Worm (Caenorhabditis elegans) whole organism, L2 larva: ENCODE measurements around the gene trx-1.

Experiments used
- C34F6.9 ChIP-seq: fragments of 150-350 bp; optimal IDR thresholded peaks from 2 replicates; lab custom pipeline; 2014; ENCODE audit warnings: missing biosample characterization, missing genetic modification characterization
- F13H6.1 ChIP-seq: sonication (generic microtip); optimal IDR thresholded peaks from 2 replicates; lab custom pipeline; 2016; ENCODE audit warnings: missing genetic modification characterization, missing compliant biosample characterization
- ZK546.5 ChIP-seq: sonication (generic microtip); optimal IDR thresholded peaks from 2 replicates; lab custom pipeline; 2017; ENCODE audit warnings: missing biosample characterization, missing genetic modification characterization
- ama-1 ChIP-seq: fragments of 150-350 bp; optimal IDR thresholded peaks from 2 replicates; lab custom pipeline; 2018; ENCODE audit warnings: inconsistent platforms
- ceh-16 ChIP-seq: fragments of 150-350 bp; optimal IDR thresholded peaks from 2 replicates; lab custom pipeline; 2014; ENCODE audit warnings: missing biosample characterization, missing genetic modification characterization
- ceh-82 ChIP-seq: fragments of 150-350 bp; optimal IDR thresholded peaks from 2 replicates; lab custom pipeline; 2014; ENCODE audit warnings: missing biosample characterization, missing genetic modification characterization
- crh-2 ChIP-seq: sonication (generic microtip); optimal IDR thresholded peaks from 2 replicates; lab custom pipeline; 2017; ENCODE audit warnings: missing biosample characterization, missing genetic modification characterization
- egl-27 ChIP-seq: sonication (generic microtip); optimal IDR thresholded peaks from 3 replicates; lab custom pipeline; 2017; ENCODE audit warnings: missing biosample characterization, missing genetic modification reagents, missing genetic modification characterization
- elt-1 ChIP-seq: fragments of 150-350 bp; optimal IDR thresholded peaks from 2 replicates; lab custom pipeline; 2014; ENCODE audit warnings: missing biosample characterization, missing genetic modification characterization
- elt-3 ChIP-seq: sonication (generic microtip); optimal IDR thresholded peaks from 2 replicates; lab custom pipeline; 2017; ENCODE audit warnings: missing biosample characterization, missing genetic modification characterization
- fos-1 ChIP-seq: fragments of 150-350 bp; optimal IDR thresholded peaks from 2 replicates; lab custom pipeline; 2014; ENCODE audit warnings: missing biosample characterization, missing genetic modification characterization
- gmeb-1 ChIP-seq: fragments of 150-350 bp; optimal IDR thresholded peaks from 2 replicates; lab custom pipeline; 2014; ENCODE audit warnings: missing biosample characterization, missing genetic modification characterization
- lin-11 ChIP-seq: fragments of 150-350 bp; sonication (generic microtip); optimal IDR thresholded peaks from 2 replicates; lab custom pipeline; 2014; ENCODE audit warnings: missing biosample characterization, missing genetic modification characterization, inconsistent platforms, mixed read lengths
- lin-13 ChIP-seq: fragments of 150-350 bp; optimal IDR thresholded peaks from 2 replicates; lab custom pipeline; 2014; ENCODE audit warnings: missing biosample characterization, missing genetic modification reagents, missing genetic modification characterization
- mab-5 ChIP-seq: fragments of 150-350 bp; optimal IDR thresholded peaks from 2 replicates; lab custom pipeline; 2014; ENCODE audit warnings: missing biosample characterization, missing genetic modification characterization
- mbf-1 ChIP-seq: sonication (generic microtip); optimal IDR thresholded peaks from 2 replicates; lab custom pipeline; 2017; ENCODE audit warnings: missing biosample characterization, missing genetic modification characterization
- nhr-10 ChIP-seq: sonication (generic microtip); optimal IDR thresholded peaks from 2 replicates; lab custom pipeline; 2017; ENCODE audit warnings: missing biosample characterization, missing genetic modification characterization
- nhr-129 ChIP-seq: fragments of 150-350 bp; optimal IDR thresholded peaks from 2 replicates; lab custom pipeline; 2014; ENCODE audit warnings: missing biosample characterization, missing genetic modification characterization
- nhr-21 ChIP-seq: fragments of 150-350 bp; optimal IDR thresholded peaks from 2 replicates; lab custom pipeline; 2014; ENCODE audit warnings: missing biosample characterization, missing genetic modification characterization
- nhr-23 ChIP-seq: fragments of 150-350 bp; optimal IDR thresholded peaks from 2 replicates; lab custom pipeline; 2014; ENCODE audit warnings: missing biosample characterization, missing genetic modification reagents, missing genetic modification characterization
- nhr-237 ChIP-seq: fragments of 150-350 bp; optimal IDR thresholded peaks from 2 replicates; lab custom pipeline; 2014; ENCODE audit warnings: missing biosample characterization, missing genetic modification characterization
- nhr-25 ChIP-seq: fragments of 150-350 bp; sonication (generic microtip); optimal IDR thresholded peaks from 3 replicates; lab custom pipeline; 2014; ENCODE audit warnings: missing biosample characterization, missing genetic modification characterization
- nhr-77 ChIP-seq: fragments of 150-350 bp; optimal IDR thresholded peaks from 2 replicates; lab custom pipeline; 2014; ENCODE audit warnings: missing biosample characterization, missing genetic modification characterization
- peb-1 ChIP-seq: fragments of 150-350 bp; optimal IDR thresholded peaks from 2 replicates; lab custom pipeline; 2014; ENCODE audit warnings: missing biosample characterization, missing genetic modification characterization
- sem-4 ChIP-seq: fragments of 150-350 bp; optimal IDR thresholded peaks from 2 replicates; lab custom pipeline; 2014; ENCODE audit warnings: missing biosample characterization, missing genetic modification reagents, missing genetic modification characterization
- skn-1 ChIP-seq: sonication (generic microtip); optimal IDR thresholded peaks from 2 replicates; lab custom pipeline; 2017; ENCODE audit warnings: missing biosample characterization, missing genetic modification characterization
- sma-3 ChIP-seq: sonication (generic microtip); optimal IDR thresholded peaks from 2 replicates; lab custom pipeline; 2016; ENCODE audit warnings: missing genetic modification reagents, missing genetic modification characterization, missing compliant biosample characterization
- sma-9 ChIP-seq, 2 experiments: fragments of 150-350 bp in 1 of 2; sonication (generic microtip) in 1 of 2; optimal IDR thresholded peaks; 2 replicates each; lab custom pipeline; 2014 to 2016; ENCODE audit warnings: missing genetic modification characterization in 2 of 2, mild to moderate bottlenecking in 1 of 2, missing biosample characterization in 1 of 2, missing compliant biosample characterization in 1 of 2, missing genetic modification reagents in 1 of 2, moderate library complexity in 1 of 2
- unc-39 ChIP-seq: fragments of 150-350 bp; optimal IDR thresholded peaks from 2 replicates; lab custom pipeline; 2014; ENCODE audit warnings: missing biosample characterization, missing genetic modification characterization
- unc-62 ChIP-seq: fragments of 150-350 bp; optimal IDR thresholded peaks from 2 replicates; lab custom pipeline; 2014; ENCODE audit warnings: missing biosample characterization, missing genetic modification reagents, missing genetic modification characterization
- zag-1 ChIP-seq: fragments of 150-350 bp; optimal IDR thresholded peaks from 2 replicates; lab custom pipeline; 2014; ENCODE audit warnings: missing biosample characterization, missing genetic modification characterization
- ztf-1 ChIP-seq: fragments of 200-800 bp; sonication (Bioruptor generic); conservative IDR thresholded peaks from 2 replicates; pipeline ENCODE4 v1.3.6; 2022; ENCODE audit warnings: missing genetic modification characterization, missing compliant biosample characterization
- ztf-11 ChIP-seq: sonication (generic microtip); optimal IDR thresholded peaks from 2 replicates; lab custom pipeline; 2017; ENCODE audit warnings: missing biosample characterization, missing genetic modification characterization
- ztf-4 ChIP-seq: fragments of 150-350 bp; optimal IDR thresholded peaks from 2 replicates; lab custom pipeline; 2014; ENCODE audit warnings: missing biosample characterization, missing genetic modification characterization

The trx-1 gene

DNA sequence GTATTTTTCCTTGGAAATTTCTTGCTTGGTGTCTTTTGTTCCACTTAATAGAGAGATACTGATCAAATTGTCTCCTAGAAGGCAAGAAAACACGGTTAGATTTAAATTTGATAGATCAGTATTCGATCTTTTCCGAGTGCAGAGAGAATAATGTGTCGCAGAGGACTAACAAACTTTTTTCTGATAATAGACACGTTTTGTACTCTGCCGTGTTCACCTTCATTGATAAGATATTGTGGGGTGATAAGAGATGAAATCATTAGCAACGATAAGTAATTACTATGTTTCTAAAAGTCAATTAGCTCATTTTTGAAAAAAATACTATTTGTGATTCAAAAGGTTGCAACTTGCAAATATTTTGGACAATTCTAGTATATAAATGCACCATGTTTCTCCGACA, 23.3 kb upstream of the trx-1 start:
- peak; percentile 2 for TF ChIP-seq nhr-21
- TF ChIP-seq crh-2 = peak; percentile 50
- TF ChIP-seq unc-39 (tag; lab: Kevin White, UChicago) = no peak
- no peak for TF ChIP-seq lin-11 (tag; lab: Kevin White, UChicago)
- peak; percentile 2 for TF ChIP-seq sma-3 (GFP tag; lab: Kevin White, UChicago)
- no peak for TF ChIP-seq unc-62 (GFP tag; lab: Kevin White, UChicago)
- peak; percentile 82 for TF ChIP-seq fos-1
- no peak for TF ChIP-seq mbf-1 (tag; lab: Kevin White, UChicago)
- peak; percentile 29 for TF ChIP-seq egl-27
- peak; percentile 85 for TF ChIP-seq sma-9 (GFP tag; optimal IDR thresholded peaks at IDR 0.05; lab: Kevin White, UChicago)
- no peak for TF ChIP-seq sma-9 (tag; optimal IDR thresholded peaks at IDR 0.05; lab: Kevin White, UChicago)
- TF ChIP-seq ceh-16 (tag; lab: Kevin White, UChicago) = no peak
- TF ChIP-seq ztf-1 (GFP tag; lab: Robert Waterston, UW) = no peak
- TF ChIP-seq gmeb-1 = peak; percentile 12

DNA sequence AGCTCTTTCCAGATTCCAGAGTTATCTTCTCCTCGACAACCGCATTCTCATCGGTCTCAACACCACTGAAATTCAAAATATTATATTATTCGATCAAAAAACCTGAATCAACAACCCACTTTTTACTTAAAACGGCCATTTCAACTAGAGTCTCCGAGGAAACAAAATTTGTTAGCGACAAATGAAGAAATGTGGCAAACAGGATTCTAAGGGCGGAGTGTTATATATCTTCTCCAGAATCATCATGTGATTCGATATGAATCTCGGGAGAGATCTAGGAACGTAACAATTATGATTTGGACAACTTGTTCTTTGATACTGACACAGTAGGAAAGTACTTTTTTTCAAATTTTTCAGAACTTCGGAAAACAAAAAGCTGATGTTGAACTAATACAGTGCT, 22.8 kb upstream of the trx-1 start:
- TF ChIP-seq F13H6.1 (tag; lab: Kevin White, UChicago) (no peak), C34F6.9 (tag; lab: Kevin White, UChicago) (no peak), sem-4 (tag; lab: Kevin White, UChicago) (no peak), elt-3 (tag; lab: Kevin White, UChicago) (no peak), ztf-1 (GFP tag; lab: Robert Waterston, UW) (no peak), nhr-25 (tag; lab: Kevin White, UChicago) (peak; percentile 21), nhr-21 (no peak), mab-5 (no peak)

DNA sequence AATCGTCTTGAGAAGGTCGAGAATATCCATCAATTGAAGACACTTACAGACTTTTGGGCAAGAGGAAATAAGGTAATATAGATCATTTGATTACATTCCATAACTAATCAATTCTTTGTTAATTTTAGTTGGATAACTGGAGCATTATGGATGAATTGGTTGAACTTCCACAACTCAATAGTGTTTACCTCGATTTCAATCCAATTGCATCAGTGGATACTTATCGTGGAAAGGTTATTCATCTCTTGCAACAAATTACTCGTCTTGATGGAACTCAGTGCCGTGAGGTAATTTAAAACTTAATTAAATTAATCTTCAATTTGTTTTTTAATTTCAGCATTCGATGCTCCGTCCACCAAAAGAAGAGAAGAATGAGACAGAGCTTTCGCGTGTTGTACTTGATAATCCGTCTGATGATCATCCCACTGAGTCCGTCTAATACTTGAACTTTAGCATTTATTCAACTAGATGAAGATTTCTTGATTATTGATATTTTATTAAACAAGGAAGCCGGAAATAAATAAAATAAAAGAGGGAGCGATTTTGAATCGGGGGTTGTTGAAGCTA, 20.1 kb upstream of the trx-1 start:
- no peak for TF ChIP-seq ama-1 (lab: Kevin White, UChicago)
- peak; percentile 20 for TF ChIP-seq sma-3 (GFP tag; lab: Kevin White, UChicago)
- no peak for TF ChIP-seq ztf-11 (tag; lab: Kevin White, UChicago)
- no peak for TF ChIP-seq ceh-16 (tag; lab: Kevin White, UChicago)
- TF ChIP-seq F13H6.1 (tag; lab: Kevin White, UChicago) = no peak
- TF ChIP-seq egl-27 = no peak
- TF ChIP-seq nhr-77 (tag; lab: Kevin White, UChicago) = no peak
- no peak for TF ChIP-seq C34F6.9 (tag; lab: Kevin White, UChicago)
- TF ChIP-seq nhr-25 (tag; lab: Kevin White, UChicago) = peak; percentile 33
- TF ChIP-seq skn-1 (tag; lab: Kevin White, UChicago) = no peak
- TF ChIP-seq lin-13 (GFP tag; lab: Kevin White, UChicago) = no peak

DNA sequence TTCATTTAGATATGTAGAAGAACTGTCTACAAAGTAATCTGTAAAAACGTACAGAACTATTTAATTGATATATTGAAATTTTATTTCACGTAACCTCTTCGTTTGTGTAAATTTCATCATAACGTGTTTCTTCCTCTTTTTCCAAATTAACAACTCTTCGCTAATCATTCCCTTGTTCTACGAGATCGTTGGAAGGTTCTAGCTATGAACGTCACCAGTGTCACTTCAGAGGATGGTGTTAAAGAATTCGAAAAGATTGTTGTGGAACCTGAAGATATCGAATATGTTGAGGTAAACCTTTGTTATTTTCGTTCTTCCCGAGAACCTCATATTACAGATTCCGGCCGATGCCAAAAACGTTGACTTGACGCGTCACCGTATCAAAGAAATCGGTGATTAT, 19.0 kb upstream of the trx-1 start, which contains the start of gene C06A8.6:
Gene C06A8.6 (plus strand): TSS at position 89 of the 400 bp plus-strand sequence.
- TF ChIP-seq C34F6.9 (tag; lab: Kevin White, UChicago) (no peak), ZK546.5 (no peak)

DNA sequence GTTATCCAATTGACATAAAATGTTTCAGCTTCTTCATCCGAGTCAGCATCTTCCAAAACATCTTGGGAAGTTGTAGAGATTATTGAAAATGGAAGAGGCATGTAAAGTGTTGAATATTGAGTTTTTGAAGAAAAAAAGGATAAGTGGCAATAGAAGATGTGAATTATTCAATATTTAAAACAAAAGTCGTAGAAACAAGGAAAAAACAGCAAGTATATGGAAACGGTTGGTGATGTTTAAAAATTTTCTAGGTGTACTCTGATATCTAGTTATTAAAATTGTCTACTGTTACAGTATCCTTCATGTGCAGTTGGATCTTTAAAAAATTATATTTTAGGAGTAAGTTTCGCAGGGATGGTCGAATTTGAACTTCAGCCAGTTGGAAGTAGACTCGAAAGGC, 18.5 kb upstream of the trx-1 start, which contains the start of gene C06A8.8:
Gene C06A8.8 (minus strand): TSS at position 101 of the 400 bp plus-strand sequence.
- TF ChIP-seq ZK546.5 (no peak), nhr-129 (tag; lab: Kevin White, UChicago) (no peak), zag-1 (tag; lab: Kevin White, UChicago) (no peak), nhr-10 (tag; lab: Kevin White, UChicago) (no peak), mab-5 (no peak), F13H6.1 (tag; lab: Kevin White, UChicago) (no peak), sma-3 (GFP tag; lab: Kevin White, UChicago) (no peak)
- TF ChIP-seq, all 48 proteins: peak for 0

DNA sequence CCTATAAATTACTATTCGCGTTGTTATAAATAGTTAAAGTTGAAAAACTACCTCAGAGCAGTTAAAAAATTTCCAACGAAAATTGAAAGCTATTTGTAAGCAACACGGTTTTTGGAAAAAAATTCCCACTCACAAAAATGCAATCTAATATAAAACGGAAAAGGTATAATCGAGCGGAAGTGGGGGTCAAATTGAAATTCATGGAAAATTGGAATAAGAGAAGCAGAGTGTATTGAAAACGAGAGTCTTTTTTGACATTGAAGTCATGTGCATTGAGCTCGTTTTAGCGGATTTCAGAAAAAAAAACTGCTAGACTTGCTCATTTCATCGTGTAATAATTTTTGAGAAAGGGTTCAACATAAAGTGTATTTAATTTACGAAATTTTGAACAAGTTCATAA, 16.9 kb upstream of the trx-1 start:
- TF ChIP-seq elt-1 (tag; lab: Kevin White, UChicago) (no peak), unc-39 (tag; lab: Kevin White, UChicago) (no peak), gmeb-1 (no peak), ztf-4 (no peak), mbf-1 (tag; lab: Kevin White, UChicago) (no peak), nhr-10 (tag; lab: Kevin White, UChicago) (no peak), nhr-23 (tag; lab: Kevin White, UChicago) (no peak), ceh-82 (tag; lab: Kevin White, UChicago) (no peak), sma-9 (GFP tag; optimal IDR thresholded peaks at IDR 0.05; lab: Kevin White, UChicago) (no peak), sma-9 (tag; optimal IDR thresholded peaks at IDR 0.05; lab: Kevin White, UChicago) (no peak), nhr-237 (no peak), crh-2 (no peak), sem-4 (tag; lab: Kevin White, UChicago) (no peak), peb-1 (no peak), ztf-11 (tag; lab: Kevin White, UChicago) (no peak)
